Fruit fly (Drosophila melanogaster): ENCODE data around the gene fzo.

The fzo gene

dm6 chr3R:23220239-23221002, 16.6 kb upstream of the fzo start:
- TF ChIP-seq CG1620 (GFP tag; optimal IDR thresholded peaks at IDR 0.05) = no peak
- TF ChIP-seq kay (GFP tag; ENCODE audit: borderline replicate concordance) = no peak
- TF ChIP-seq ovo (GFP tag; optimal IDR thresholded peaks at IDR 0.05) = peak; percentile 87
- TF ChIP-seq CG7101 (tag; optimal IDR thresholded peaks at IDR 0.05) = no peak
- no peak for TF ChIP-seq CG11617 (GFP tag; optimal IDR thresholded peaks at IDR 0.05)
- TF ChIP-seq CG14711 (tag; optimal IDR thresholded peaks at IDR 0.05) = no peak
- TF ChIP-seq cnc (optimal IDR thresholded peaks at IDR 0.05) = no peak
- TF ChIP-seq pad (GFP tag; optimal IDR thresholded peaks at IDR 0.05) = peak; percentile 83
- TF ChIP-seq tj (GFP tag; optimal IDR thresholded peaks at IDR 0.05) = peak; percentile 2

- TF ChIP-seq CG14711 (tag; optimal IDR thresholded peaks at IDR 0.05) (no peak), cnc (optimal IDR thresholded peaks at IDR 0.05) (no peak), CG7045 (GFP tag; optimal IDR thresholded peaks at IDR 0.05) (no peak), Hr96 (GFP tag; optimal IDR thresholded peaks at IDR 0.05) (no peak), toe (GFP tag; optimal IDR thresholded peaks at IDR 0.05) (no peak), pad (GFP tag; optimal IDR thresholded peaks at IDR 0.05) (no peak), CG7101 (tag; optimal IDR thresholded peaks at IDR 0.05) (no peak), Mnt (GFP tag; optimal IDR thresholded peaks at IDR 0.05) (no peak), CG33017 (tag; optimal IDR thresholded peaks at IDR 0.05) (peak; percentile 3), Crg-1 (GFP tag; optimal IDR thresholded peaks at IDR 0.05) (no peak), kay (GFP tag; ENCODE audit: borderline replicate concordance) (peak; percentile 54), cic (GFP tag; optimal IDR thresholded peaks at IDR 0.05) (peak; percentile 54), CG5204 (GFP tag; optimal IDR thresholded peaks at IDR 0.05) (no peak)
Observed at dm6 chr3R:23217142-23217771, 13.4 kb upstream of the fzo start.

- peak; percentile 92 for TF ChIP-seq tj (GFP tag; optimal IDR thresholded peaks at IDR 0.05)
- TF ChIP-seq CG7045 (GFP tag; optimal IDR thresholded peaks at IDR 0.05) = no peak
- no peak for TF ChIP-seq Clk (GFP tag; optimal IDR thresholded peaks at IDR 0.05)
Observed at dm6 chr3R:23215434-23215730, 11.5 kb upstream of the fzo start.

dm6 chr3R:23214603-23215433, 11.0 kb upstream of the fzo start:
- TF ChIP-seq CG7101 (tag; optimal IDR thresholded peaks at IDR 0.05) = peak; percentile 12
- peak; percentile 46 for TF ChIP-seq bab1 (GFP tag; optimal IDR thresholded peaks at IDR 0.05)
- TF ChIP-seq CG33017 (tag; optimal IDR thresholded peaks at IDR 0.05) = peak; percentile 47
- TF ChIP-seq cnc (optimal IDR thresholded peaks at IDR 0.05) = peak in 1 of 2 experiments; percentile 92
- TF ChIP-seq ovo (GFP tag; optimal IDR thresholded peaks at IDR 0.05) = no peak
- no peak for TF ChIP-seq CG11617 (GFP tag; optimal IDR thresholded peaks at IDR 0.05)
- TF ChIP-seq CG14711 (tag; optimal IDR thresholded peaks at IDR 0.05) = no peak
- peak; percentile 99 for TF ChIP-seq kay (GFP tag; ENCODE audit: borderline replicate concordance)
- TF ChIP-seq cic (GFP tag; optimal IDR thresholded peaks at IDR 0.05) = peak; percentile 80
- TF ChIP-seq pad (GFP tag; optimal IDR thresholded peaks at IDR 0.05) = peak; percentile 24

dm6 chr3R:23212764-23213163, 8.9 kb upstream of the fzo start:
- TF ChIP-seq CG33017 (tag; optimal IDR thresholded peaks at IDR 0.05) (no peak), CG5204 (GFP tag; optimal IDR thresholded peaks at IDR 0.05) (no peak), bab1 (GFP tag; optimal IDR thresholded peaks at IDR 0.05) (no peak), CG1620 (GFP tag; optimal IDR thresholded peaks at IDR 0.05) (no peak), tj (GFP tag; optimal IDR thresholded peaks at IDR 0.05) (no peak), cic (GFP tag; optimal IDR thresholded peaks at IDR 0.05) (peak; percentile 28), CG7045 (GFP tag; optimal IDR thresholded peaks at IDR 0.05) (no peak), Mnt (GFP tag; optimal IDR thresholded peaks at IDR 0.05) (peak; percentile 54)

- TF ChIP-seq CG7101 (tag; optimal IDR thresholded peaks at IDR 0.05) = peak; percentile 26
- no peak for TF ChIP-seq kay (GFP tag; ENCODE audit: borderline replicate concordance)
- TF ChIP-seq CG11617 (GFP tag; optimal IDR thresholded peaks at IDR 0.05) = no peak
- no peak for TF ChIP-seq CG7045 (GFP tag; optimal IDR thresholded peaks at IDR 0.05)
- TF ChIP-seq Clk (GFP tag; optimal IDR thresholded peaks at IDR 0.05) = no peak
- TF ChIP-seq toe (GFP tag; optimal IDR thresholded peaks at IDR 0.05) = peak; percentile 0
- no peak for TF ChIP-seq pad (GFP tag; optimal IDR thresholded peaks at IDR 0.05)
- peak; percentile 18 for TF ChIP-seq CG12768 (GFP tag; optimal IDR thresholded peaks at IDR 0.05)
- no peak for TF ChIP-seq Mnt (GFP tag; optimal IDR thresholded peaks at IDR 0.05)
- TF ChIP-seq CG1620 (GFP tag; optimal IDR thresholded peaks at IDR 0.05) = no peak
- no peak for TF ChIP-seq Hr96 (GFP tag; optimal IDR thresholded peaks at IDR 0.05)
- TF ChIP-seq CG5204 (GFP tag; optimal IDR thresholded peaks at IDR 0.05) = no peak
Observed at dm6 chr3R:23211745-23212254, 8.0 kb upstream of the fzo start.

Data from whole organism, adult.